Fruit fly (Drosophila melanogaster) whole organism, embryonic: Measurements from ENCODE around the gene Sce.

ENCODE experiments used
- Atf-2 ChIP-seq: fragments of 200-800 bp; sonication (Bioruptor generic); optimal IDR thresholded peaks from 2 replicates; lab custom pipeline; 2016; ENCODE audit warnings: missing biosample characterization, missing genetic modification characterization
- BEAF-32 ChIP-seq: fragments of 200-800 bp; sonication (Bioruptor generic); optimal IDR thresholded peaks from 3 replicates; lab custom pipeline; 2017; ENCODE audit warnings: missing biosample characterization, missing genetic modification characterization, mild to moderate bottlenecking, moderate library complexity, missing genetic modification reagents
- CG12155 ChIP-seq: fragments of 200-800 bp; sonication (Bioruptor generic); optimal IDR thresholded peaks from 3 replicates; lab custom pipeline; 2016; ENCODE audit warnings: missing biosample characterization, missing genetic modification characterization
- CG13775 ChIP-seq: fragments of 200-800 bp; sonication (Bioruptor generic); optimal IDR thresholded peaks from 3 replicates; lab custom pipeline; 2017; ENCODE audit warnings: missing biosample characterization, mild to moderate bottlenecking, missing genetic modification characterization
- CG15479 ChIP-seq: fragments of 200-800 bp; sonication (Bioruptor generic); optimal IDR thresholded peaks from 3 replicates; lab custom pipeline; 2019; ENCODE audit warnings: missing biosample characterization, mild to moderate bottlenecking, missing genetic modification characterization, moderate library complexity
- CG17361 ChIP-seq: fragments of 200-800 bp; sonication (Bioruptor generic); IDR thresholded peaks from 3 replicates; pipeline ENCODE4 v1.3.6; 2022; ENCODE audit warnings: missing biosample characterization, missing genetic modification characterization
- CG18262 ChIP-seq: fragments of 200-800 bp; optimal IDR thresholded peaks from 3 replicates; lab custom pipeline; 2019; ENCODE audit warnings: missing biosample characterization, mild to moderate bottlenecking, missing genetic modification characterization, moderate library complexity
- CG18476 ChIP-seq: fragments of 200-800 bp; sonication (Bioruptor generic); optimal IDR thresholded peaks from 2 replicates; lab custom pipeline; 2016; ENCODE audit warnings: missing biosample characterization, mild to moderate bottlenecking, missing genetic modification characterization
- CG3163 ChIP-seq: fragments of 200-800 bp; sonication (Bioruptor generic); optimal IDR thresholded peaks from 3 replicates; lab custom pipeline; 2016; ENCODE audit warnings: missing biosample characterization, missing genetic modification characterization
- CG32772 ChIP-seq: fragments of 200-800 bp; sonication (Bioruptor generic); IDR thresholded peaks from 2 replicates; pipeline ENCODE4 v1.3.6; 2022; ENCODE audit warnings: missing biosample characterization, missing genetic modification characterization
- CG4360 ChIP-seq: fragments of 200-800 bp; sonication (Bioruptor generic); IDR thresholded peaks from 2 replicates; pipeline ENCODE4 v1.3.6; 2022; ENCODE audit warnings: missing biosample characterization, missing genetic modification characterization
- CG6175 ChIP-seq: fragments of 200-800 bp; sonication (Bioruptor generic); IDR thresholded peaks from 3 replicates; pipeline ENCODE4 v1.3.6; 2022; ENCODE audit warnings: missing biosample characterization, missing genetic modification characterization
- CG6654 ChIP-seq: fragments of 200-800 bp; sonication (Bioruptor generic); optimal IDR thresholded peaks from 2 replicates; lab custom pipeline; 2017; ENCODE audit warnings: missing biosample characterization, mild to moderate bottlenecking, missing genetic modification characterization
- CG7357 ChIP-seq: fragments of 200-800 bp; sonication (Bioruptor generic); IDR thresholded peaks from 3 replicates; pipeline ENCODE4 v1.3.6; 2022; ENCODE audit warnings: missing biosample characterization, missing genetic modification characterization
- CG9727 ChIP-seq: fragments of 200-800 bp; sonication (Bioruptor generic); optimal IDR thresholded peaks from 3 replicates; lab custom pipeline; 2017; ENCODE audit warnings: missing biosample characterization, mild to moderate bottlenecking, missing genetic modification characterization
- CHES-1-like ChIP-seq: fragments of 200-800 bp; sonication (Bioruptor generic); optimal IDR thresholded peaks from 2 replicates; lab custom pipeline; 2016; ENCODE audit warnings: missing biosample characterization, missing genetic modification characterization
- Chrac-16 ChIP-seq: fragments of 200-800 bp; sonication (Bioruptor generic); optimal IDR thresholded peaks from 3 replicates; lab custom pipeline; 2016; ENCODE audit warnings: missing biosample characterization, missing genetic modification characterization
- D19B ChIP-seq: fragments of 200-800 bp; sonication (Bioruptor generic); optimal IDR thresholded peaks from 2 replicates; lab custom pipeline; 2017; ENCODE audit warnings: missing biosample characterization, mild to moderate bottlenecking, missing genetic modification characterization
- Dp ChIP-seq: fragments of 200-800 bp; sonication (Bioruptor generic); optimal IDR thresholded peaks from 2 replicates; lab custom pipeline; 2018; ENCODE audit warnings: missing biosample characterization, mild to moderate bottlenecking, missing genetic modification characterization, moderate library complexity
- Hr39 ChIP-seq: fragments of >200 bp; optimal IDR thresholded peaks from 2 replicates; lab custom pipeline; 2017
- NC2β ChIP-seq: fragments of 200-800 bp; sonication (Bioruptor generic); optimal IDR thresholded peaks from 2 replicates; lab custom pipeline; 2016; ENCODE audit warnings: missing biosample characterization, missing genetic modification characterization
- Nf-YC ChIP-seq: fragments of 200-800 bp; optimal IDR thresholded peaks from 3 replicates; lab custom pipeline; 2019; ENCODE audit warnings: missing biosample characterization, mild to moderate bottlenecking, missing genetic modification characterization, moderate library complexity
- PHDP ChIP-seq: fragments of 200-800 bp; sonication (Bioruptor generic); optimal IDR thresholded peaks from 3 replicates; lab custom pipeline; 2018; ENCODE audit warnings: missing biosample characterization, mild to moderate bottlenecking, missing genetic modification characterization, moderate library complexity
- TFAM ChIP-seq: fragments of 200-800 bp; sonication (Bioruptor generic); optimal IDR thresholded peaks from 2 replicates; lab custom pipeline; 2017; ENCODE audit warnings: missing biosample characterization, missing genetic modification characterization, inconsistent platforms
- bcd ChIP-seq: fragments of 200-800 bp; sonication (Bioruptor generic); optimal IDR thresholded peaks from 2 replicates; lab custom pipeline; 2017; ENCODE audit warnings: missing biosample characterization, mild to moderate bottlenecking, missing genetic modification characterization
- bigmax ChIP-seq: fragments of 200-800 bp; sonication (Bioruptor generic); optimal IDR thresholded peaks from 2 replicates; lab custom pipeline; 2018; ENCODE audit warnings: missing biosample characterization, mild to moderate bottlenecking, missing genetic modification characterization
- bowl ChIP-seq: fragments of 200-800 bp; sonication (Bioruptor generic); IDR thresholded peaks from 2 replicates; pipeline ENCODE4 v1.3.6; 2022; ENCODE audit warnings: missing biosample characterization, missing genetic modification characterization
- dan ChIP-seq: fragments of 200-800 bp; sonication (Bioruptor generic); IDR thresholded peaks from 2 replicates; pipeline ENCODE4 v1.3.6; 2022; ENCODE audit warnings: missing biosample characterization, missing genetic modification characterization
- dm ChIP-seq: fragments of 200-800 bp; sonication (Bioruptor generic); optimal IDR thresholded peaks from 3 replicates; lab custom pipeline; 2016; ENCODE audit warnings: missing biosample characterization, missing genetic modification characterization
- ems ChIP-seq: fragments of 200-800 bp; sonication (Bioruptor generic); optimal IDR thresholded peaks from 3 replicates; lab custom pipeline; 2016; ENCODE audit warnings: missing biosample characterization, missing genetic modification characterization
- eyg ChIP-seq: fragments of 200-800 bp; sonication (Bioruptor generic); optimal IDR thresholded peaks from 3 replicates; lab custom pipeline; 2016; ENCODE audit warnings: missing biosample characterization, missing genetic modification characterization
- lilli ChIP-seq: fragments of 200-800 bp; sonication (Bioruptor generic); optimal IDR thresholded peaks from 3 replicates; lab custom pipeline; 2016; ENCODE audit warnings: missing biosample characterization, missing genetic modification characterization
- lmd ChIP-seq: fragments of 200-800 bp; sonication (Bioruptor generic); IDR thresholded peaks from 2 replicates; pipeline ENCODE4 v1.3.6; 2022; ENCODE audit warnings: missing biosample characterization, missing genetic modification characterization
- lola ChIP-seq, 3 experiments: fragments of >200 bp in 2 of 3; fragments of 200-800 bp in 1 of 3; sonication (Bioruptor generic) in 1 of 3; optimal IDR thresholded peaks; 2 replicates each; lab custom pipeline; 2017 to 2019; ENCODE audit warnings: missing biosample characterization in 3 of 3, missing genetic modification characterization in 3 of 3, mild to moderate bottlenecking in 1 of 3, moderate library complexity in 1 of 3
- luna ChIP-seq: fragments of 200-800 bp; sonication (Bioruptor generic); optimal IDR thresholded peaks from 2 replicates; lab custom pipeline; 2016; ENCODE audit warnings: missing biosample characterization, missing genetic modification characterization
- nerfin-2 ChIP-seq: fragments of 200-800 bp; sonication (Bioruptor generic); IDR thresholded peaks from 2 replicates; pipeline ENCODE4 v1.3.6; 2022; ENCODE audit warnings: missing biosample characterization, missing genetic modification characterization; ENCODE audit not compliant: partially characterized antibody
- p53 ChIP-seq: fragments of 200-800 bp; sonication (Bioruptor generic); optimal IDR thresholded peaks from 2 replicates; lab custom pipeline; 2016; ENCODE audit warnings: missing biosample characterization, missing genetic modification characterization
- pzg ChIP-seq: fragments of 200-800 bp; sonication (Bioruptor generic); optimal IDR thresholded peaks from 3 replicates; lab custom pipeline; 2018; ENCODE audit warnings: missing biosample characterization, mild to moderate bottlenecking, missing genetic modification characterization, moderate library complexity
- repo ChIP-seq: fragments of 200-800 bp; sonication (Bioruptor generic); optimal IDR thresholded peaks from 2 replicates; lab custom pipeline; 2016; ENCODE audit warnings: missing biosample characterization, missing genetic modification characterization
- sens ChIP-seq: fragments of 200-800 bp; sonication (Bioruptor generic); peaks from one replicate; lab custom pipeline; 2016; ENCODE audit warnings: missing biosample characterization, missing genetic modification characterization
- sob ChIP-seq: fragments of 200-800 bp; sonication (Bioruptor generic); IDR thresholded peaks from 2 replicates; pipeline ENCODE4 v1.3.6; 2022; ENCODE audit warnings: missing biosample characterization, missing genetic modification characterization
- sqz ChIP-seq: fragments of 200-800 bp; sonication (Bioruptor generic); optimal IDR thresholded peaks from 3 replicates; lab custom pipeline; 2018; ENCODE audit warnings: missing biosample characterization, mild to moderate bottlenecking, missing genetic modification characterization
- sr ChIP-seq: fragments of 200-800 bp; sonication (Bioruptor generic); IDR thresholded peaks from 3 replicates; pipeline ENCODE4 v1.3.6; 2022; ENCODE audit warnings: missing biosample characterization, missing genetic modification characterization
- usp ChIP-seq: fragments of >200 bp; optimal IDR thresholded peaks from 2 replicates; lab custom pipeline; 2017; ENCODE audit warnings: missing biosample characterization, missing genetic modification characterization

The Sce gene

dm6 chr3R:27656686-27657535, 24.9 kb downstream of the Sce start, which contains the start of gene tau (continued):
- TF ChIP-seq CG15479 (GFP tag; lab: Kevin White, UChicago) (no peak), nerfin-2 (GFP tag; lab: Robert Waterston, UW) (no peak), lmd (GFP tag; lab: Robert Waterston, UW) (no peak), Chrac-16 (GFP tag; lab: Kevin White, UChicago) (no peak), PHDP (tag; lab: Kevin White, UChicago) (peak; percentile 2), sob (GFP tag; lab: Robert Waterston, UW) (peak; percentile 60; the same call in 1 of the 2 replicates), sqz (GFP tag; lab: Kevin White, UChicago) (no peak), CHES-1-like (no peak), pzg (peak; percentile 1), p53 (GFP tag; lab: Kevin White, UChicago) (no peak), ems (GFP tag; lab: Kevin White, UChicago) (no peak), CG32772 (no peak), lola (GFP tag; optimal IDR thresholded peaks at IDR 0.05; lab: Kevin White, UChicago) (no peak), NC2β (GFP tag; lab: Kevin White, UChicago) (no peak), bowl (no peak), sens (GFP tag; lab: Kevin White, UChicago) (peak; percentile 73), CG6654 (GFP tag; lab: Kevin White, UChicago) (no peak), dan (GFP tag; lab: Robert Waterston, UW) (no peak), CG17361 (no peak), sr (GFP tag; lab: Robert Waterston, UW) (no peak), TFAM (GFP tag; lab: Kevin White, UChicago) (no peak), CG18476 (GFP tag; lab: Kevin White, UChicago) (no peak), bcd (GFP tag; lab: Kevin White, UChicago) (no peak), CG4360 (GFP tag; lab: Robert Waterston, UW) (no peak), Dp (GFP tag; lab: Kevin White, UChicago) (peak; percentile 12), CG18262 (tag; lab: Kevin White, UChicago) (no peak), Hr39 (lab: Kevin White, UChicago) (no peak), dm (no peak), BEAF-32 (no peak), CG12155 (GFP tag; lab: Kevin White, UChicago) (no peak), Nf-YC (tag; lab: Kevin White, UChicago) (peak; percentile 11), Atf-2 (GFP tag; lab: Kevin White, UChicago) (no peak), CG13775 (no peak), CG3163 (GFP tag; lab: Kevin White, UChicago) (no peak), lilli (peak; percentile 8), usp (GFP tag; lab: Kevin White, UChicago) (no peak), repo (no peak), CG6175 (GFP tag; lab: Robert Waterston, UW) (no peak), eyg (GFP tag; lab: Kevin White, UChicago) (no peak), bigmax (GFP tag; lab: Kevin White, UChicago) (no peak), CG9727 (GFP tag; lab: Kevin White, UChicago) (no peak), luna (GFP tag; lab: Kevin White, UChicago) (no peak), CG7357 (GFP tag; lab: Robert Waterston, UW) (no peak), D19B (GFP tag; lab: Kevin White, UChicago) (peak; percentile 79)
- TF ChIP-seq, all 482 proteins: peak for 23
